1 fruit fly cellular context compared by ENCODE assay signal in the genomic region with DNA sequence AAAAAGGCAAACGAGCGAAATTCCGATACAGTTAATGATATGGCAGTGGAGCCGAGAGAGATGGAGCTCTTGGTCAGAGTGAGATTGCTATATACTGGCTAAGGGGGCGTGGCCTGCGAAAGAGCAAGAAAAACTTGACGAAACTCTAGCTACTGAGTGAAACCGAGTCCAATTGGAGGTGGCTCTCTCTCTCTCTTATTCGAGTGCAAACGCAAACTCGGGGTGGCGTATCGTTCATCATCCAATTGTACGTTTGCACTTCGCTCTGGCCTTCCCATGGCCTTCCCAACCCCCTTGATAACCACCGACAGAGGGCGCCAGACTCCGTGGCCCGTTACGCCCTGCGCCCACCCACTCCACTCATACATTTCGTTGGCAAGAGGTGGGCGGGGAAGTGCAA.
TF ChIP-seq lines count a peak whose summit lies in the region.

No protein-coding gene starts in this region.

TF ChIP-seq in whole organism, embryonic, 481 proteins besides CTCF, POLR2A, EP300 and RAD21 (continued from another document and continues in another):
- no peak for TF ChIP-seq CG17568 (GFP tag; optimal IDR thresholded peaks at IDR 0.05; lab: Kevin White, UChicago)
- TF ChIP-seq nom (GFP tag; optimal IDR thresholded peaks at IDR 0.05; lab: Kevin White, UChicago): peak; percentile 5
- TF ChIP-seq CG18262 (tag; optimal IDR thresholded peaks at IDR 0.05; lab: Kevin White, UChicago): no peak
- TF ChIP-seq Nf-YC (tag; optimal IDR thresholded peaks at IDR 0.05; lab: Kevin White, UChicago): peak; percentile 97
- no peak for TF ChIP-seq corto (GFP tag; optimal IDR thresholded peaks at IDR 0.05; lab: Kevin White, UChicago)
- TF ChIP-seq mld (GFP tag; IDR thresholded peaks at IDR 0.05; lab: Robert Waterston, UW; ENCODE audit: partially characterized antibody): no peak
- no peak for TF ChIP-seq sug (tag; optimal IDR thresholded peaks at IDR 0.05; lab: Kevin White, UChicago)
- peak; percentile 59 for TF ChIP-seq ftz-f1 (GFP tag; optimal IDR thresholded peaks at IDR 0.05; lab: Kevin White, UChicago)
- 0 out of 2 replicates have a peak, but pooled peaks have one; percentile 27 for TF ChIP-seq Nf-YA (GFP tag; IDR thresholded peaks at IDR 0.05; lab: Robert Waterston, UW)
- TF ChIP-seq CG2875 (GFP tag; optimal IDR thresholded peaks at IDR 0.05; lab: Kevin White, UChicago): no peak
- no peak for TF ChIP-seq zf30C (GFP tag; optimal IDR thresholded peaks at IDR 0.05; lab: Kevin White, UChicago)
- no peak for TF ChIP-seq caup (GFP tag; optimal IDR thresholded peaks at IDR 0.05; lab: Kevin White, UChicago; ENCODE audit: severe bottlenecking)
- no peak for TF ChIP-seq CG7271 (tag; optimal IDR thresholded peaks at IDR 0.05; lab: Kevin White, UChicago)
- no peak for TF ChIP-seq gcm2 (GFP tag; optimal IDR thresholded peaks at IDR 0.05; lab: Kevin White, UChicago)
- no peak for TF ChIP-seq pho (GFP tag; optimal IDR thresholded peaks at IDR 0.05; lab: Kevin White, UChicago)
- no peak for TF ChIP-seq CG12155 (GFP tag; optimal IDR thresholded peaks at IDR 0.05; lab: Kevin White, UChicago)
- TF ChIP-seq oc (tag; optimal IDR thresholded peaks at IDR 0.05; lab: Kevin White, UChicago): no peak
- TF ChIP-seq Sox102F (GFP tag; optimal IDR thresholded peaks at IDR 0.05; lab: Kevin White, UChicago): no peak
- no peak for TF ChIP-seq Ets97D (GFP tag; optimal IDR thresholded peaks at IDR 0.05; lab: Kevin White, UChicago)
- TF ChIP-seq Sry-β (GFP tag; optimal IDR thresholded peaks at IDR 0.05; lab: Kevin White, UChicago): no peak
- TF ChIP-seq wek (GFP tag; optimal IDR thresholded peaks at IDR 0.05; lab: Kevin White, UChicago): no peak
- no peak for TF ChIP-seq dmrt11E (tag; optimal IDR thresholded peaks at IDR 0.05; lab: Kevin White, UChicago)
- no peak for TF ChIP-seq Ada2b (GFP tag; IDR thresholded peaks at IDR 0.05; lab: Robert Waterston, UW)
- no peak for TF ChIP-seq CG30431 (GFP tag; optimal IDR thresholded peaks at IDR 0.05; lab: Kevin White, UChicago)
- no peak for TF ChIP-seq tin (GFP tag; optimal IDR thresholded peaks at IDR 0.05; lab: Kevin White, UChicago)
- TF ChIP-seq otp (GFP tag; IDR thresholded peaks at IDR 0.05; lab: Robert Waterston, UW): no peak
- no peak for TF ChIP-seq Dad (GFP tag; optimal IDR thresholded peaks at IDR 0.05; lab: Kevin White, UChicago)
- TF ChIP-seq CrebB (tag; optimal IDR thresholded peaks at IDR 0.05; lab: Kevin White, UChicago): no peak
- no peak for TF ChIP-seq CG15601 (tag; optimal IDR thresholded peaks at IDR 0.05; lab: Kevin White, UChicago)
- TF ChIP-seq luna (GFP tag; optimal IDR thresholded peaks at IDR 0.05; lab: Kevin White, UChicago): no peak
- TF ChIP-seq Trl (optimal IDR thresholded peaks at IDR 0.05; lab: Kevin White, UChicago): peak; percentile 80 to 86
- TF ChIP-seq Trl (GFP tag; optimal IDR thresholded peaks at IDR 0.05; lab: Kevin White, UChicago): no peak
- no peak for TF ChIP-seq unpg (GFP tag; optimal IDR thresholded peaks at IDR 0.05; lab: Kevin White, UChicago)
- TF ChIP-seq salm (tag; optimal IDR thresholded peaks at IDR 0.05; lab: Kevin White, UChicago): no peak
- no peak for TF ChIP-seq CG10431 (GFP tag; optimal IDR thresholded peaks at IDR 0.05; lab: Kevin White, UChicago)
- TF ChIP-seq sqz (GFP tag; optimal IDR thresholded peaks at IDR 0.05; lab: Kevin White, UChicago): no peak
- TF ChIP-seq ken (GFP tag; IDR thresholded peaks at IDR 0.05; lab: Robert Waterston, UW): no peak
- no peak for TF ChIP-seq CG6791 (GFP tag; IDR thresholded peaks at IDR 0.05; lab: Robert Waterston, UW; ENCODE audit: partially characterized antibody)
- no peak for TF ChIP-seq gsb (GFP tag; IDR thresholded peaks at IDR 0.05; lab: Robert Waterston, UW)
- TF ChIP-seq CG8478 (optimal IDR thresholded peaks at IDR 0.05; lab: Kevin White, UChicago): no peak
- TF ChIP-seq unc-4 (GFP tag; IDR thresholded peaks at IDR 0.05; lab: Robert Waterston, UW; ENCODE audit: partially characterized antibody): no peak
- no peak for TF ChIP-seq CG4730 (GFP tag; IDR thresholded peaks at IDR 0.05; lab: Robert Waterston, UW)
- 0 out of 3 replicates have a peak, but pooled peaks have one; percentile 22 for TF ChIP-seq Opbp (GFP tag; IDR thresholded peaks at IDR 0.05; lab: Robert Waterston, UW; ENCODE audit: partially characterized antibody)
- TF ChIP-seq ERR (GFP tag; optimal IDR thresholded peaks at IDR 0.05; lab: Kevin White, UChicago): no peak
- no peak for TF ChIP-seq CG18011 (GFP tag; optimal IDR thresholded peaks at IDR 0.05; lab: Kevin White, UChicago)
- TF ChIP-seq ham (GFP tag; IDR thresholded peaks at IDR 0.05; lab: Robert Waterston, UW): no peak
- TF ChIP-seq BtbVII (GFP tag; optimal IDR thresholded peaks at IDR 0.05; lab: Kevin White, UChicago): no peak
- TF ChIP-seq CoRest (tag; optimal IDR thresholded peaks at IDR 0.05; lab: Kevin White, UChicago): no peak
- no peak for TF ChIP-seq tll (GFP tag; optimal IDR thresholded peaks at IDR 0.05; lab: Kevin White, UChicago)
- no peak for TF ChIP-seq CG4820 (GFP tag; optimal IDR thresholded peaks at IDR 0.05; lab: Kevin White, UChicago)
- no peak for TF ChIP-seq mam (GFP tag; optimal IDR thresholded peaks at IDR 0.05; lab: Kevin White, UChicago)
- TF ChIP-seq Camta (GFP tag; optimal IDR thresholded peaks at IDR 0.05; lab: Kevin White, UChicago): no peak
- TF ChIP-seq dati (GFP tag; IDR thresholded peaks at IDR 0.05; lab: Robert Waterston, UW): no peak
- no peak for TF ChIP-seq jing (GFP tag; optimal IDR thresholded peaks at IDR 0.05; lab: Kevin White, UChicago)
- TF ChIP-seq CG32772 (GFP tag; IDR thresholded peaks at IDR 0.05; lab: Robert Waterston, UW): no peak
- no peak for TF ChIP-seq al (GFP tag; IDR thresholded peaks at IDR 0.05; lab: Robert Waterston, UW)
- no peak for TF ChIP-seq chn (GFP tag; optimal IDR thresholded peaks at IDR 0.05; lab: Kevin White, UChicago)
- TF ChIP-seq sens-2 (GFP tag; IDR thresholded peaks at IDR 0.05; lab: Robert Waterston, UW): no peak
- TF ChIP-seq Hmr (GFP tag; optimal IDR thresholded peaks at IDR 0.05; lab: Kevin White, UChicago): no peak
- TF ChIP-seq CG1602 (GFP tag; optimal IDR thresholded peaks at IDR 0.05; lab: Kevin White, UChicago): no peak
- TF ChIP-seq ab (GFP tag; optimal IDR thresholded peaks at IDR 0.05; lab: Kevin White, UChicago): no peak
- no peak for TF ChIP-seq CG5245 (GFP tag; optimal IDR thresholded peaks at IDR 0.05; lab: Kevin White, UChicago)
- TF ChIP-seq CG34376 (GFP tag; optimal IDR thresholded peaks at IDR 0.05; lab: Kevin White, UChicago): no peak
- TF ChIP-seq wor (GFP tag; IDR thresholded peaks at IDR 0.05; lab: Robert Waterston, UW): no peak
- TF ChIP-seq CG30403 (GFP tag; optimal IDR thresholded peaks at IDR 0.05; lab: Kevin White, UChicago): no peak
- TF ChIP-seq E2f2 (GFP tag; IDR thresholded peaks at IDR 0.05; lab: Robert Waterston, UW): no peak
- no peak for TF ChIP-seq CG10565 (GFP tag; optimal IDR thresholded peaks at IDR 0.05; lab: Kevin White, UChicago)
- TF ChIP-seq Mrtf (GFP tag; IDR thresholded peaks at IDR 0.05; lab: Robert Waterston, UW): no peak
- no peak for TF ChIP-seq row (GFP tag; IDR thresholded peaks at IDR 0.05; lab: Robert Waterston, UW)
- TF ChIP-seq CG6689 (GFP tag; IDR thresholded peaks at IDR 0.05; lab: Robert Waterston, UW): no peak
- no peak for TF ChIP-seq Taf1 (GFP tag; IDR thresholded peaks at IDR 0.05; lab: Robert Waterston, UW)
- TF ChIP-seq CG12104 (GFP tag; optimal IDR thresholded peaks at IDR 0.05; lab: Kevin White, UChicago): no peak
- no peak for TF ChIP-seq CG12659 (GFP tag; optimal IDR thresholded peaks at IDR 0.05; lab: Kevin White, UChicago)
- no peak for TF ChIP-seq CG12769 (tag; optimal IDR thresholded peaks at IDR 0.05; lab: Kevin White, UChicago)
- no peak for TF ChIP-seq ash1 (GFP tag; optimal IDR thresholded peaks at IDR 0.05; lab: Kevin White, UChicago)
- TF ChIP-seq CG15514 (GFP tag; optimal IDR thresholded peaks at IDR 0.05; lab: Kevin White, UChicago): no peak
- peak; percentile 51 for TF ChIP-seq cg (GFP tag; optimal IDR thresholded peaks at IDR 0.05; lab: Kevin White, UChicago)
- no peak for TF ChIP-seq Six4 (GFP tag; optimal IDR thresholded peaks at IDR 0.05; lab: Kevin White, UChicago)
- no peak for TF ChIP-seq bowl (GFP tag; IDR thresholded peaks at IDR 0.05; lab: Robert Waterston, UW)
- peak; percentile 63 for TF ChIP-seq nerfin-1 (tag; optimal IDR thresholded peaks at IDR 0.05; lab: Kevin White, UChicago)
- TF ChIP-seq Hand (GFP tag; optimal IDR thresholded peaks at IDR 0.05; lab: Kevin White, UChicago): no peak
- TF ChIP-seq CG13287 (GFP tag; IDR thresholded peaks at IDR 0.05; lab: Robert Waterston, UW; ENCODE audit: partially characterized antibody): peak; percentile 23; the same call in 1 of the 2 replicates
- TF ChIP-seq CG42726 (GFP tag; IDR thresholded peaks at IDR 0.05; lab: Robert Waterston, UW; ENCODE audit: partially characterized antibody): no peak
- no peak for TF ChIP-seq slou (GFP tag; optimal IDR thresholded peaks at IDR 0.05; lab: Kevin White, UChicago)
- no peak for TF ChIP-seq schlank (tag; optimal IDR thresholded peaks at IDR 0.05; lab: Kevin White, UChicago)
- TF ChIP-seq org-1 (GFP tag; optimal IDR thresholded peaks at IDR 0.05; lab: Kevin White, UChicago): no peak
- TF ChIP-seq pan (optimal IDR thresholded peaks at IDR 0.05; lab: Kevin White, UChicago): no peak
- no peak for TF ChIP-seq pan (GFP tag; optimal IDR thresholded peaks at IDR 0.05 in 1 of 2, IDR thresholded peaks at IDR 0.05 in 1 of 2)
- no peak for TF ChIP-seq NC2α (GFP tag; optimal IDR thresholded peaks at IDR 0.05; lab: Kevin White, UChicago)
- no peak for TF ChIP-seq sisA (GFP tag; IDR thresholded peaks at IDR 0.05; lab: Robert Waterston, UW)
- no peak for TF ChIP-seq Fer2 (tag; optimal IDR thresholded peaks at IDR 0.05; lab: Kevin White, UChicago)
- TF ChIP-seq nau (GFP tag; optimal IDR thresholded peaks at IDR 0.05; lab: Kevin White, UChicago): no peak
- peak; percentile 98 for TF ChIP-seq z (GFP tag; IDR thresholded peaks at IDR 0.05; lab: Robert Waterston, UW)
- no peak for TF ChIP-seq CG31441 (GFP tag; IDR thresholded peaks at IDR 0.05; lab: Robert Waterston, UW)
- no peak for TF ChIP-seq CG13424 (tag; optimal IDR thresholded peaks at IDR 0.05; lab: Kevin White, UChicago)
- TF ChIP-seq lilli (GFP tag; optimal IDR thresholded peaks at IDR 0.05; lab: Kevin White, UChicago): no peak
- TF ChIP-seq nerfin-2 (GFP tag; IDR thresholded peaks at IDR 0.05; lab: Robert Waterston, UW; ENCODE audit: partially characterized antibody): no peak
- TF ChIP-seq chinmo (GFP tag; IDR thresholded peaks at IDR 0.05; lab: Robert Waterston, UW; ENCODE audit: partially characterized antibody): peak; percentile 48; the same call in 1 of the 4 replicates
- no peak for TF ChIP-seq CG7987 (GFP tag; optimal IDR thresholded peaks at IDR 0.05; lab: Kevin White, UChicago)
- TF ChIP-seq ind (GFP tag; optimal IDR thresholded peaks at IDR 0.05; lab: Kevin White, UChicago): no peak
- TF ChIP-seq Antp (GFP tag; optimal IDR thresholded peaks at IDR 0.05; lab: Kevin White, UChicago): no peak
- no peak for TF ChIP-seq CG4617 (GFP tag; optimal IDR thresholded peaks at IDR 0.05; lab: Kevin White, UChicago; ENCODE audit: borderline replicate concordance)
- 0 out of 3 replicates have a peak, but pooled peaks have one; percentile 6 for TF ChIP-seq HLH4C (GFP tag; IDR thresholded peaks at IDR 0.05; lab: Robert Waterston, UW; ENCODE audit: partially characterized antibody)
- TF ChIP-seq Elba2 (GFP tag; optimal IDR thresholded peaks at IDR 0.05; lab: Kevin White, UChicago): peak; percentile 72
- TF ChIP-seq croc (GFP tag; conservative IDR thresholded peaks at IDR 0.05; lab: Robert Waterston, UW): no peak
- TF ChIP-seq YL-1 (GFP tag; optimal IDR thresholded peaks at IDR 0.05; lab: Kevin White, UChicago): no peak
- 0 out of 3 replicates have a peak, but pooled peaks have one; percentile 34 for TF ChIP-seq zen2 (GFP tag; IDR thresholded peaks at IDR 0.05; lab: Robert Waterston, UW; ENCODE audit: partially characterized antibody)
- TF ChIP-seq CG1792 (GFP tag; optimal IDR thresholded peaks at IDR 0.05; lab: Kevin White, UChicago): no peak
- TF ChIP-seq hbn (GFP tag; IDR thresholded peaks at IDR 0.05; lab: Robert Waterston, UW; ENCODE audit: partially characterized antibody): no peak
- no peak for TF ChIP-seq dpn (GFP tag; optimal IDR thresholded peaks at IDR 0.05; lab: Kevin White, UChicago)
- no peak for TF ChIP-seq exex (tag; optimal IDR thresholded peaks at IDR 0.05; lab: Kevin White, UChicago)
- no peak for TF ChIP-seq CG6272 (GFP tag; IDR thresholded peaks at IDR 0.05; lab: Robert Waterston, UW)
- TF ChIP-seq NK7.1 (GFP tag; optimal IDR thresholded peaks at IDR 0.05; lab: Kevin White, UChicago): no peak
- no peak for TF ChIP-seq Mes4 (GFP tag; optimal IDR thresholded peaks at IDR 0.05; lab: Kevin White, UChicago)
- no peak for TF ChIP-seq CG9817 (tag; optimal IDR thresholded peaks at IDR 0.05; lab: Kevin White, UChicago)
- TF ChIP-seq abd-A (tag; optimal IDR thresholded peaks at IDR 0.05; lab: Kevin White, UChicago): peak; percentile 24
- no peak for TF ChIP-seq CG12071 (GFP tag; optimal IDR thresholded peaks at IDR 0.05; lab: Kevin White, UChicago)
- no peak for TF ChIP-seq CG6854 (GFP tag; optimal IDR thresholded peaks at IDR 0.05; lab: Kevin White, UChicago)
- TF ChIP-seq sd (tag; optimal IDR thresholded peaks at IDR 0.05; lab: Kevin White, UChicago): peak; percentile 29
- no peak for TF ChIP-seq CG13296 (GFP tag; optimal IDR thresholded peaks at IDR 0.05; lab: Kevin White, UChicago)
- no peak for TF ChIP-seq Pdp1 (GFP tag; optimal IDR thresholded peaks at IDR 0.05; lab: Kevin White, UChicago)
- peak; percentile 88 for TF ChIP-seq CG10321 (GFP tag; IDR thresholded peaks at IDR 0.05; lab: Robert Waterston, UW)
- TF ChIP-seq HLH54F (GFP tag; optimal IDR thresholded peaks at IDR 0.05; lab: Kevin White, UChicago): no peak
- TF ChIP-seq CG13624 (GFP tag; optimal IDR thresholded peaks at IDR 0.05; lab: Kevin White, UChicago): no peak
- TF ChIP-seq Scr (GFP tag; IDR thresholded peaks at IDR 0.05; lab: Robert Waterston, UW; ENCODE audit: partially characterized antibody): peak; percentile 28; the same call in 1 of the 2 replicates
- no peak for TF ChIP-seq Neu2 (GFP tag; optimal IDR thresholded peaks at IDR 0.05; lab: Kevin White, UChicago; ENCODE audit: borderline replicate concordance)
- no peak for TF ChIP-seq crp (GFP tag; optimal IDR thresholded peaks at IDR 0.05; lab: Kevin White, UChicago)
- TF ChIP-seq pum (GFP tag; optimal IDR thresholded peaks at IDR 0.05; lab: Kevin White, UChicago): no peak
- TF ChIP-seq HLHmδ (GFP tag; optimal IDR thresholded peaks at IDR 0.05; lab: Kevin White, UChicago): no peak
- TF ChIP-seq yki (optimal IDR thresholded peaks at IDR 0.05; lab: Kevin White, UChicago): peak; percentile 44
